Worm (Caenorhabditis elegans) whole organism, midembryonic: Measurements from ENCODE around the gene C53A5.16.

Experiments
- T22C8.4 ChIP-seq: fragments of 200-800 bp; sonication (Bioruptor generic); IDR thresholded peaks from 2 replicates; pipeline ENCODE4 v1.3.6; 2022; ENCODE audit warnings: missing genetic modification characterization, missing compliant biosample characterization
- med-1 ChIP-seq: sonication (generic microtip); optimal IDR thresholded peaks from 2 replicates; lab custom pipeline; 2017; ENCODE audit warnings: missing genetic modification characterization, mild to moderate bottlenecking, missing compliant biosample characterization, antibody characterized with exemption, missing genetic modification reagents; ENCODE audit not compliant: insufficient read depth
- ref-1 ChIP-seq: fragments of 200-800 bp; sonication (Bioruptor generic); conservative IDR thresholded peaks from 2 replicates; pipeline ENCODE4 v1.3.6; 2022; ENCODE audit warnings: missing genetic modification reagents, missing genetic modification characterization, missing compliant biosample characterization
- ztf-23 ChIP-seq: fragments of 200-800 bp; sonication (Bioruptor generic); IDR thresholded peaks from 2 replicates; pipeline ENCODE4 v1.3.6; 2022; ENCODE audit warnings: missing genetic modification reagents, missing genetic modification characterization, missing compliant biosample characterization

DNA sequence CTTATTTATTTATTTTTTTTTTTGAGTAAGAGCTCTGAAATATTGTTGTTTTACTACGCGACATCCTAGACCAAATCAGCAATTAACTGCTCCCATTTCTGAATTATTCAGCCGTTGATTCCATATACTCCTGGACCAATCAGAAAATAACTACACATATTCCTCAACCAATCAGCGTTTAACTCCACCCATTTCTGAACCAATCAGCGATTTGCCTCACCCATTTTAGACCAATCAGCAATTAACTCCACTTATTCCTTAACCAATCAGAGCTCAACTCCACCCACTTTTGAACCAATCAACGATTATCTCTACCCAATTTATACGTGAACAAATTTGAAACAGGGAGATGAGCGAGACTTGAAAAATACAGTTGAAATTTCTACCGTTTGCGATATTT, 28.7 kb downstream of the C53A5.16 start:
- TF ChIP-seq T22C8.4 (GFP tag; lab: Robert Waterston, UW) (no peak), ztf-23 (no peak), ref-1 (no peak), med-1 (no peak)
